Fruit fly (Drosophila melanogaster) whole organism, adult: Measurements from ENCODE around the gene Ldsdh1.

Experiments
- Mnt ChIP-seq: fragments of 200-800 bp; sonication (Bioruptor generic); optimal IDR thresholded peaks from 2 replicates; lab custom pipeline; 2016; ENCODE audit warnings: missing biosample characterization, mild to moderate bottlenecking, missing genetic modification characterization
- cnc ChIP-seq, 2 experiments: fragments of >200 bp; optimal IDR thresholded peaks; 2 replicates each; lab custom pipeline; 2017

- TF ChIP-seq cnc (optimal IDR thresholded peaks at IDR 0.05; lab: Kevin White, UChicago): no peak
- no peak for TF ChIP-seq Mnt
Measured at dm6 chrX:8093722-8094177, 12.3 kb upstream of the Ldsdh1 start, which contains the start of gene UbcE2H.
